Worm (Caenorhabditis elegans) whole organism, young adult: ENCODE measurements around the gene T25B9.9.

Experiments
- B0019.2 ChIP-seq: fragments of 200-800 bp; sonication (Bioruptor generic); conservative IDR thresholded peaks from 2 replicates; pipeline ENCODE4 v1.3.6; 2022; ENCODE audit warnings: missing genetic modification reagents, missing genetic modification characterization, missing compliant biosample characterization
- B0336.3 ChIP-seq: fragments of 200-800 bp; sonication (Bioruptor generic); IDR thresholded peaks from 2 replicates; pipeline ENCODE4 v1.3.6; 2022; ENCODE audit warnings: missing genetic modification characterization, missing compliant biosample characterization
- C06A6.2 ChIP-seq: fragments of 200-800 bp; sonication (Bioruptor generic); conservative IDR thresholded peaks from 2 replicates; pipeline ENCODE4 v1.3.6; 2022; ENCODE audit warnings: missing genetic modification characterization, missing compliant biosample characterization
- D2030.7 ChIP-seq: fragments of 200-800 bp; sonication (Bioruptor generic); IDR thresholded peaks from 2 replicates; pipeline ENCODE4 v1.3.6; 2022; ENCODE audit warnings: missing genetic modification reagents, missing genetic modification characterization, missing compliant biosample characterization
- F33H1.4 ChIP-seq: fragments of 200-800 bp; sonication (Bioruptor generic); IDR thresholded peaks from 2 replicates; pipeline ENCODE4 v1.3.6; 2022; ENCODE audit warnings: missing genetic modification reagents, missing genetic modification characterization, missing compliant biosample characterization
- F39B2.1 ChIP-seq: fragments of 200-800 bp; sonication (Bioruptor generic); IDR thresholded peaks from 2 replicates; pipeline ENCODE4 v1.3.6; 2022; ENCODE audit warnings: missing genetic modification reagents, missing genetic modification characterization, missing compliant biosample characterization
- F49E8.2 ChIP-seq: sonication (generic microtip); optimal IDR thresholded peaks from 3 replicates; lab custom pipeline; 2017; ENCODE audit warnings: missing genetic modification characterization, mild to moderate bottlenecking, missing compliant biosample characterization, antibody characterized with exemption, moderate library complexity; ENCODE audit not compliant: insufficient read depth
- F55B11.4 ChIP-seq: sonication (generic microtip); optimal IDR thresholded peaks from 2 replicates; lab custom pipeline; 2016; ENCODE audit warnings: missing compliant biosample characterization, missing genetic modification characterization, borderline replicate concordance; ENCODE audit not compliant: insufficient read depth
- F57C9.4 ChIP-seq: sonication (generic microtip); optimal IDR thresholded peaks from 2 replicates; lab custom pipeline; 2017; ENCODE audit warnings: mild to moderate bottlenecking, missing genetic modification characterization, missing compliant biosample characterization
- K12H6.12 ChIP-seq: fragments of 200-800 bp; sonication (Bioruptor generic); optimal IDR thresholded peaks from 2 replicates; lab custom pipeline; 2018; ENCODE audit warnings: mild to moderate bottlenecking, missing genetic modification characterization, missing compliant biosample characterization
- T26A5.8 ChIP-seq: sonication (generic microtip); optimal IDR thresholded peaks from 2 replicates; lab custom pipeline; 2016; ENCODE audit warnings: missing genetic modification characterization, missing compliant biosample characterization
- Y95B8A.8 ChIP-seq: fragments of 200-800 bp; sonication (Bioruptor generic); IDR thresholded peaks from 2 replicates; pipeline ENCODE4 v1.3.6; 2022; ENCODE audit warnings: missing genetic modification reagents, missing genetic modification characterization, missing compliant biosample characterization
- akir-1 ChIP-seq: fragments of 200-800 bp; sonication (Bioruptor generic); optimal IDR thresholded peaks from 2 replicates; lab custom pipeline; 2018; ENCODE audit warnings: mild to moderate bottlenecking, missing genetic modification characterization, moderate library complexity, missing compliant biosample characterization
- aptf-2 ChIP-seq: fragments of 200-800 bp; sonication (Bioruptor generic); conservative IDR thresholded peaks from 2 replicates; pipeline ENCODE4 v1.3.6; 2022; ENCODE audit warnings: missing genetic modification reagents, missing genetic modification characterization, missing compliant biosample characterization
- attf-3 ChIP-seq: fragments of 200-800 bp; sonication (Bioruptor generic); conservative IDR thresholded peaks from 2 replicates; pipeline ENCODE4 v1.3.6; 2022; ENCODE audit warnings: missing genetic modification reagents, missing genetic modification characterization, missing compliant biosample characterization
- cebp-1 ChIP-seq, 2 experiments: fragments of 200-800 bp in 1 of 2; sonication (Bioruptor generic) in 1 of 2; sonication (generic microtip) in 1 of 2; IDR thresholded peaks in 1 of 2; optimal IDR thresholded peaks in 1 of 2; 2 replicates each; pipeline versions ENCODE4 v1.3.6 to Lab custom; 2017 to 2022; ENCODE audit warnings: missing compliant biosample characterization in 2 of 2, missing genetic modification characterization in 2 of 2, mild to moderate bottlenecking in 1 of 2, missing genetic modification reagents in 1 of 2, moderate library complexity in 1 of 2
- ceh-100 ChIP-seq: fragments of 200-800 bp; sonication (Bioruptor generic); IDR thresholded peaks from 2 replicates; pipeline ENCODE4 v1.3.6; 2022; ENCODE audit warnings: missing genetic modification reagents, missing genetic modification characterization, missing compliant biosample characterization
- ceh-79 ChIP-seq: sonication (generic microtip); optimal IDR thresholded peaks from 2 replicates; lab custom pipeline; 2017; ENCODE audit warnings: mild to moderate bottlenecking, missing genetic modification characterization, missing compliant biosample characterization
- dpff-1 ChIP-seq: sonication (generic microtip); optimal IDR thresholded peaks from 2 replicates; lab custom pipeline; 2017; ENCODE audit warnings: mild to moderate bottlenecking, missing genetic modification characterization, missing compliant biosample characterization
- dpl-1 ChIP-seq: fragments of 150-350 bp; optimal IDR thresholded peaks from 2 replicates; lab custom pipeline; 2014; ENCODE audit warnings: missing biosample characterization, missing genetic modification reagents, missing genetic modification characterization
- egl-18 ChIP-seq: fragments of 200-800 bp; sonication (Bioruptor generic); IDR thresholded peaks from 2 replicates; pipeline ENCODE4 v1.3.6; 2022; ENCODE audit warnings: missing genetic modification reagents, missing genetic modification characterization, missing compliant biosample characterization
- egl-44 ChIP-seq: fragments of 200-800 bp; sonication (Bioruptor generic); IDR thresholded peaks from 2 replicates; pipeline ENCODE4 v1.3.6; 2022; ENCODE audit warnings: missing genetic modification reagents, missing genetic modification characterization, missing compliant biosample characterization
- egrh-3 ChIP-seq: fragments of 200-800 bp; sonication (Bioruptor generic); IDR thresholded peaks from 2 replicates; pipeline ENCODE4 v1.3.6; 2022; ENCODE audit warnings: missing genetic modification reagents, missing genetic modification characterization, missing compliant biosample characterization
- ekl-4 ChIP-seq: fragments of 200-800 bp; sonication (Bioruptor generic); IDR thresholded peaks from 2 replicates; pipeline ENCODE4 v1.3.6; 2022; ENCODE audit warnings: missing genetic modification reagents, missing genetic modification characterization, missing compliant biosample characterization
- fkh-3 ChIP-seq: sonication (generic microtip); optimal IDR thresholded peaks from 2 replicates; lab custom pipeline; 2016; ENCODE audit warnings: mild to moderate bottlenecking, missing genetic modification characterization, missing compliant biosample characterization
- gei-17 ChIP-seq: fragments of 200-800 bp; sonication (Bioruptor generic); optimal IDR thresholded peaks from 2 replicates; lab custom pipeline; 2018; ENCODE audit warnings: mild to moderate bottlenecking, missing genetic modification characterization, missing compliant biosample characterization
- him-1 ChIP-seq: sonication (generic microtip); optimal IDR thresholded peaks from 2 replicates; lab custom pipeline; 2016; ENCODE audit warnings: missing genotype, missing genetic modification reagents, missing genetic modification characterization, missing compliant biosample characterization
- hrde-1 ChIP-seq: sonication (generic microtip); optimal IDR thresholded peaks from 2 replicates; lab custom pipeline; 2016; ENCODE audit warnings: missing genetic modification characterization, mild to moderate bottlenecking, missing compliant biosample characterization, moderate library complexity, missing genotype, missing genetic modification reagents, borderline replicate concordance
- lin-35 ChIP-seq, 3 experiments: fragments of 150-350 bp in 2 of 3; sonication (generic microtip) in 1 of 3; optimal IDR thresholded peaks; 2 replicates each; lab custom pipeline; 2014 to 2018; ENCODE audit warnings: missing biosample characterization in 3 of 3, missing genetic modification characterization in 3 of 3, missing genetic modification reagents in 3 of 3
- lir-1 ChIP-seq: fragments of 200-800 bp; sonication (Bioruptor generic); conservative IDR thresholded peaks from 2 replicates; pipeline ENCODE4 v1.3.6; 2022; ENCODE audit warnings: missing genetic modification reagents, missing genetic modification characterization, missing compliant biosample characterization
- lsl-1 ChIP-seq: fragments of 200-800 bp; sonication (Bioruptor generic); optimal IDR thresholded peaks from 2 replicates; lab custom pipeline; 2018; ENCODE audit warnings: mild to moderate bottlenecking, missing genetic modification characterization, moderate library complexity, missing compliant biosample characterization
- madf-3 ChIP-seq: fragments of 200-800 bp; sonication (Bioruptor generic); IDR thresholded peaks from 2 replicates; pipeline ENCODE4 v1.3.6; 2022; ENCODE audit warnings: missing genetic modification reagents, missing genetic modification characterization, missing compliant biosample characterization
- madf-8 ChIP-seq: fragments of 200-800 bp; sonication (Bioruptor generic); conservative IDR thresholded peaks from 2 replicates; pipeline ENCODE4 v1.3.6; 2022; ENCODE audit warnings: missing genetic modification reagents, missing genetic modification characterization, missing compliant biosample characterization
- mcd-1 ChIP-seq: fragments of 200-800 bp; sonication (Bioruptor generic); IDR thresholded peaks from 2 replicates; pipeline ENCODE4 v1.3.6; 2022; ENCODE audit warnings: missing genetic modification reagents, missing genetic modification characterization, missing compliant biosample characterization
- nfyb-1 ChIP-seq: fragments of 200-800 bp; sonication (Bioruptor generic); IDR thresholded peaks from 2 replicates; pipeline ENCODE4 v1.3.6; 2022; ENCODE audit warnings: missing genetic modification reagents, missing genetic modification characterization, missing compliant biosample characterization
- nhr-27 ChIP-seq: fragments of 200-800 bp; sonication (Bioruptor generic); optimal IDR thresholded peaks from 2 replicates; lab custom pipeline; 2018; ENCODE audit warnings: mild to moderate bottlenecking, missing genetic modification characterization, moderate library complexity, missing compliant biosample characterization
- nhr-80 ChIP-seq: sonication (generic microtip); optimal IDR thresholded peaks from 2 replicates; lab custom pipeline; 2016; ENCODE audit warnings: missing genetic modification characterization, missing compliant biosample characterization
- pha-4 ChIP-seq: fragments of 150-350 bp; sonication (generic microtip); optimal IDR thresholded peaks from 2 replicates; lab custom pipeline; 2014; ENCODE audit warnings: missing biosample characterization, missing genetic modification reagents, missing genetic modification characterization
- rcor-1 ChIP-seq: fragments of 200-800 bp; sonication (Bioruptor generic); IDR thresholded peaks from 2 replicates; pipeline ENCODE4 v1.3.6; 2022; ENCODE audit warnings: missing genetic modification reagents, missing genetic modification characterization, missing compliant biosample characterization
- repo-1 ChIP-seq: sonication (generic microtip); optimal IDR thresholded peaks from 2 replicates; lab custom pipeline; 2017; ENCODE audit warnings: mild to moderate bottlenecking, missing genetic modification characterization, missing compliant biosample characterization
- snpc-1.1 ChIP-seq: sonication (generic microtip); optimal IDR thresholded peaks from 2 replicates; lab custom pipeline; 2017; ENCODE audit warnings: missing genetic modification characterization, mild to moderate bottlenecking, missing compliant biosample characterization, antibody characterized with exemption, moderate library complexity, missing genotype, missing genetic modification reagents; ENCODE audit not compliant: insufficient read depth
- snpc-1.3 ChIP-seq: sonication (generic microtip); optimal IDR thresholded peaks from 2 replicates; lab custom pipeline; 2017; ENCODE audit warnings: missing genetic modification characterization, mild to moderate bottlenecking, missing compliant biosample characterization, antibody characterized with exemption, moderate library complexity, missing genotype, missing genetic modification reagents; ENCODE audit not compliant: insufficient read depth
- snpc-3.4 ChIP-seq: sonication (generic microtip); optimal IDR thresholded peaks from 2 replicates; lab custom pipeline; 2017; ENCODE audit warnings: missing genetic modification characterization, mild to moderate bottlenecking, missing compliant biosample characterization, antibody characterized with exemption, moderate library complexity, missing genotype, missing genetic modification reagents
- unc-130 ChIP-seq: sonication (generic microtip); optimal IDR thresholded peaks from 2 replicates; lab custom pipeline; 2016; ENCODE audit warnings: missing genetic modification reagents, missing genetic modification characterization, missing compliant biosample characterization
- unc-62 ChIP-seq: fragments of 150-350 bp; optimal IDR thresholded peaks from 2 replicates; lab custom pipeline; 2014; ENCODE audit warnings: missing biosample characterization, missing genetic modification reagents, missing genetic modification characterization
- xnd-1 ChIP-seq: sonication (generic microtip); optimal IDR thresholded peaks from 2 replicates; lab custom pipeline; 2016; ENCODE audit warnings: missing genotype, missing genetic modification reagents, missing genetic modification characterization, missing compliant biosample characterization
- ztf-22 ChIP-seq: fragments of 200-800 bp; sonication (Bioruptor generic); optimal IDR thresholded peaks from 2 replicates; lab custom pipeline; 2018; ENCODE audit warnings: mild to moderate bottlenecking, missing genetic modification characterization, moderate library complexity, missing compliant biosample characterization
- ztf-28 ChIP-seq: fragments of 200-800 bp; sonication (Bioruptor generic); IDR thresholded peaks from 2 replicates; pipeline ENCODE4 v1.3.6; 2022; ENCODE audit warnings: missing genetic modification reagents, missing genetic modification characterization, missing compliant biosample characterization

T25B9.9 gene

DNA sequence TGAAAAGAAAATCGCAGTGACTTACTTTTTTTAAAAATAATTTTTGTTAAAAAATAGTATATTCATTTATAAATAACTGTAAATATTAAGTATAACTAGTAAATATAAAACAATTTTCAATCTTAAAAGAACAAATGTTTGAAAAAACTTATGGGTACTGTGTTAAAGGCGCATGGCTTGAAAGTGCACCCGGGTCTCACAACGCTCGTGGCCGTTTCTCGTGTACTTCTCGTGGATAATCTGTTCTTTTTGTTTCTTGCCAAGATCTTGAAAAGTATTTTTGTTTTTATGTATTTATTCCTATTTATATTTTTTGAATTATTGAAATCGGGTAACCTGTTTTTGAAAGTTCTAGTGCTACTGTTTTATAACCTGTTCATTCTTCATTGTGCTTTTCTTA, 3.4 kb upstream of the T25B9.9 start (continued):
- TF ChIP-seq fkh-3 (tag; lab: Kevin White, UChicago) = no peak
- TF ChIP-seq C06A6.2 (GFP tag; lab: Robert Waterston, UW) = no peak
- peak; percentile 60; the same call in 1 of the 2 replicates for TF ChIP-seq attf-3 (GFP tag; lab: Robert Waterston, UW)
- TF ChIP-seq Y95B8A.8 (GFP tag; lab: Robert Waterston, UW) = no peak
- no peak for TF ChIP-seq F57C9.4 (tag; lab: Kevin White, UChicago)
- TF ChIP-seq B0019.2 (GFP tag; lab: Robert Waterston, UW) = no peak
- TF ChIP-seq lir-1 = no peak
- TF ChIP-seq D2030.7 (GFP tag; lab: Robert Waterston, UW) = peak; percentile 57; the same call in 1 of the 2 replicates
- TF ChIP-seq snpc-3.4 (tag; lab: Kevin White, UChicago) = peak; percentile 40
- TF ChIP-seq xnd-1 (tag; lab: Kevin White, UChicago) = peak; percentile 83
- TF ChIP-seq snpc-1.1 (tag; lab: Kevin White, UChicago) = no peak
- no peak for TF ChIP-seq ztf-28
- TF ChIP-seq F55B11.4 (tag; lab: Kevin White, UChicago) = no peak
- peak; percentile 35 for TF ChIP-seq F49E8.2 (tag; lab: Kevin White, UChicago)
- peak; percentile 41 for TF ChIP-seq unc-130
- TF ChIP-seq K12H6.12 (tag; lab: Kevin White, UChicago) = no peak
- TF ChIP-seq ceh-79 (tag; lab: Kevin White, UChicago) = no peak
- no peak for TF ChIP-seq ceh-100 (GFP tag; lab: Robert Waterston, UW)
- no peak for TF ChIP-seq lin-35 (GFP tag; optimal IDR thresholded peaks at IDR 0.05; lab: Kevin White, UChicago)
- TF ChIP-seq F39B2.1 = no peak
- TF ChIP-seq nhr-27 (tag; lab: Kevin White, UChicago) = no peak
- TF ChIP-seq egrh-3 (GFP tag; lab: Robert Waterston, UW) = no peak
- TF ChIP-seq hrde-1 (tag; lab: Kevin White, UChicago) = no peak
- no peak for TF ChIP-seq repo-1 (tag; lab: Kevin White, UChicago)
- TF ChIP-seq rcor-1 = peak; percentile 51; the same call in 1 of the 2 replicates
- TF ChIP-seq lsl-1 (GFP tag; lab: Kevin White, UChicago) = peak; percentile 89
- TF ChIP-seq nfyb-1 (GFP tag; lab: Robert Waterston, UW) = no peak
- TF ChIP-seq him-1 (tag; lab: Kevin White, UChicago) = peak; percentile 10
- TF ChIP-seq B0336.3 (GFP tag; lab: Robert Waterston, UW) = no peak
- TF ChIP-seq F33H1.4 (GFP tag; lab: Robert Waterston, UW) = peak; percentile 95
- no peak for TF ChIP-seq T26A5.8 (tag; lab: Kevin White, UChicago)
- TF ChIP-seq snpc-1.3 (tag; lab: Kevin White, UChicago) = peak; percentile 60
- TF ChIP-seq madf-8 (GFP tag; lab: Robert Waterston, UW) = peak; percentile 84
- peak; percentile 31 for TF ChIP-seq dpl-1 (GFP tag; lab: Kevin White, UChicago)
- no peak for TF ChIP-seq pha-4 (tag; lab: Kevin White, UChicago)
- TF ChIP-seq aptf-2 = no peak
- no peak for TF ChIP-seq akir-1 (GFP tag; lab: Kevin White, UChicago)
- no peak for TF ChIP-seq ekl-4 (GFP tag; lab: Robert Waterston, UW)
- TF ChIP-seq nhr-80 = no peak
- no peak for TF ChIP-seq egl-18
- TF ChIP-seq mcd-1 (GFP tag; lab: Robert Waterston, UW) = no peak
- no peak for TF ChIP-seq madf-3
- TF ChIP-seq ztf-22 (GFP tag; lab: Kevin White, UChicago) = no peak
- TF ChIP-seq unc-62 (GFP tag; lab: Kevin White, UChicago) = no peak
- no peak for TF ChIP-seq dpff-1 (tag; lab: Kevin White, UChicago)
- no peak for TF ChIP-seq egl-44 (GFP tag; lab: Robert Waterston, UW)
- no peak for TF ChIP-seq gei-17 (GFP tag; lab: Kevin White, UChicago)
- no peak for TF ChIP-seq cebp-1 (GFP tag; IDR thresholded peaks at IDR 0.05; lab: Robert Waterston, UW)
- TF ChIP-seq cebp-1 (tag; optimal IDR thresholded peaks at IDR 0.05; lab: Kevin White, UChicago) = no peak
